Fruit fly (Drosophila melanogaster): ENCODE measurements around the gene sip2.

DNA sequence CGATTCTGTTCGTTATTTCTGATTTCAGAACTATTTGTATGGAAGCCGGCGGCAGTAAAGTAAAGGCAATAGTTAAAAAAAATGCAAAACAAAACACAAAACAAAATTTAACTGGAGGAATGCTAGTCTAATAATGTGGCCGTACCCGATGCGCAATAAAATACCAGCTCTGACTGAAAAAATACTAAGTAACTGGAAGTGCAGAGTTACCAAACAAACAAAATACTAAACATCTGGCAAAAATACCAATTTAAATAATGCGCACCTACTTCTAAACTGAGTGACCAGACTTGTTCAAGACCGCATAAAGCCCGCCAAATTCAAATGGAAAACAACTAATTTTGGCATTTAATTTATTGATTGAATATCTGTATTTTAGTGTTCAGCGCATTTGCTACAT is 49.9 kb downstream of the sip2 start, which contains the start of gene Wee1:
- TF ChIP-seq CG8478 (optimal IDR thresholded peaks at IDR 0.05) = no peak
- peak in 1 of 2 experiments; percentile 17 for TF ChIP-seq CTCF (optimal IDR thresholded peaks at IDR 0.05)

Data from S2 (cell line).